Worm (Caenorhabditis elegans): Measurements from ENCODE around the gene srw-4.

The srw-4 gene

ce11 chrV:2888681-2889080 lies at the start of gene srw-4:
srw-4 (minus strand) TSS chrV:2888781.
- TF ChIP-seq nhr-23 (tag; optimal IDR thresholded peaks at IDR 0.05) (no peak), C34F6.9 (tag; optimal IDR thresholded peaks at IDR 0.05) (no peak), nhr-11 (tag; optimal IDR thresholded peaks at IDR 0.05) (no peak)

- TF ChIP-seq skn-1 (tag; optimal IDR thresholded peaks at IDR 0.05), result no peak
- TF ChIP-seq crh-2 (tag; optimal IDR thresholded peaks at IDR 0.05), result no peak
- no peak for TF ChIP-seq nhr-12 (tag; optimal IDR thresholded peaks at IDR 0.05)
- no peak for TF ChIP-seq lsy-2 (tag; optimal IDR thresholded peaks at IDR 0.05)
- TF ChIP-seq elt-3 (tag; optimal IDR thresholded peaks at IDR 0.05), result no peak
- no peak for TF ChIP-seq F13H6.1 (tag; optimal IDR thresholded peaks at IDR 0.05)
- TF ChIP-seq nhr-11 (tag; optimal IDR thresholded peaks at IDR 0.05), result no peak
- TF ChIP-seq nhr-25 (tag; optimal IDR thresholded peaks at IDR 0.05), result no peak
- TF ChIP-seq ztf-4 (tag; optimal IDR thresholded peaks at IDR 0.05), result no peak
- TF ChIP-seq snpc-4 (tag; optimal IDR thresholded peaks at IDR 0.05), result no peak
- no peak for TF ChIP-seq lin-11 (tag; optimal IDR thresholded peaks at IDR 0.05)
- TF ChIP-seq unc-62 (GFP tag; optimal IDR thresholded peaks at IDR 0.05), result no peak
- no peak for TF ChIP-seq ZK546.5 (tag; optimal IDR thresholded peaks at IDR 0.05)
- TF ChIP-seq nhr-23 (tag; optimal IDR thresholded peaks at IDR 0.05), result no peak
- TF ChIP-seq dmd-4 (tag; optimal IDR thresholded peaks at IDR 0.05), result no peak
- no peak for TF ChIP-seq sma-3 (GFP tag; optimal IDR thresholded peaks at IDR 0.05)
- TF ChIP-seq aly-2 (tag; optimal IDR thresholded peaks at IDR 0.05), result no peak
- no peak for TF ChIP-seq zag-1 (tag; optimal IDR thresholded peaks at IDR 0.05)
Observed at ce11 chrV:2934075-2934474, 45.5 kb upstream of the srw-4 start, which contains the start of gene srh-247. srh-247 (minus strand) TSS chrV:2934175.

- TF ChIP-seq nhr-6 (tag; optimal IDR thresholded peaks at IDR 0.05) (no peak), peb-1 (tag; optimal IDR thresholded peaks at IDR 0.05) (no peak), nhr-11 (tag; optimal IDR thresholded peaks at IDR 0.05) (no peak), mbf-1 (tag; optimal IDR thresholded peaks at IDR 0.05) (no peak), ztf-11 (tag; optimal IDR thresholded peaks at IDR 0.05) (no peak), sma-9 (GFP tag; optimal IDR thresholded peaks at IDR 0.05) (no peak), sma-9 (tag; optimal IDR thresholded peaks at IDR 0.05) (no peak), lsy-2 (tag; optimal IDR thresholded peaks at IDR 0.05) (no peak), alr-1 (tag; optimal IDR thresholded peaks at IDR 0.05) (no peak), ztf-1 (GFP tag; conservative IDR thresholded peaks at IDR 0.05) (no peak), nhr-129 (tag; optimal IDR thresholded peaks at IDR 0.05) (no peak), elt-3 (tag; optimal IDR thresholded peaks at IDR 0.05) (no peak), nhr-21 (tag; optimal IDR thresholded peaks at IDR 0.05) (no peak), ZK546.5 (tag; optimal IDR thresholded peaks at IDR 0.05) (no peak), egl-27 (tag; optimal IDR thresholded peaks at IDR 0.05) (no peak), ama-1 (optimal IDR thresholded peaks at IDR 0.05) (no peak), blmp-1 (tag; optimal IDR thresholded peaks at IDR 0.05; ENCODE audit: insufficient read depth) (no peak), nhr-77 (tag; optimal IDR thresholded peaks at IDR 0.05) (no peak), mdl-1 (tag; optimal IDR thresholded peaks at IDR 0.05) (no peak)
Observed at ce11 chrV:2931252-2931651, 42.7 kb upstream of the srw-4 start, which contains the start of gene C31B8.1. C31B8.1 (plus strand) TSS chrV:2931552.

DNA sequence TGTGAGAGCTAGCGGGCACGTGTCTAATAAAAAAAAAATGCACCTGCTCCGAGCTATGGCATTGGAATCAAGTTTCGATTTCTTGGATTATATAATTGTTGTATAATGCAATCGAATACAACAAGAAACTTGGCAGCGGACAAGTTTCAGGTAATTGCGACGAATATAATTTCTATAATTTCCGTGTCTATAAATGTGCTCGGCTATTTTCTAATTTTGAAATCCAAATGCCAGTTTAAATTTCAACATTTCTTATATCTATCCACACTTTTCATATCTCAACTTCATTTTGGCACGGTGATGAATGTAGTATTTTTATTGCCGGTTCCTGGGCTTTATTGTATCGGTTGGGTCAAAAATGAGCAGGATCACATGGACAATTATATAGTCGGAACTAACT lies 41.2 kb upstream of the srw-4 start, which contains the start of gene C31B8.16:
Gene C31B8.16 (plus strand): TSS at position 301 of the 400 bp plus-strand sequence.
- TF ChIP-seq zag-1 (tag; optimal IDR thresholded peaks at IDR 0.05) (no peak), nhr-12 (tag; optimal IDR thresholded peaks at IDR 0.05) (no peak), nhr-11 (tag; optimal IDR thresholded peaks at IDR 0.05) (no peak), gmeb-1 (tag; optimal IDR thresholded peaks at IDR 0.05) (no peak), elt-1 (tag; optimal IDR thresholded peaks at IDR 0.05) (no peak), mdl-1 (tag; optimal IDR thresholded peaks at IDR 0.05) (no peak), nhr-237 (tag; optimal IDR thresholded peaks at IDR 0.05) (no peak), unc-39 (tag; optimal IDR thresholded peaks at IDR 0.05) (no peak)

- no peak for TF ChIP-seq ZK546.5 (tag; optimal IDR thresholded peaks at IDR 0.05)
- no peak for TF ChIP-seq unc-62 (GFP tag; optimal IDR thresholded peaks at IDR 0.05)
- TF ChIP-seq nhr-10 (tag; optimal IDR thresholded peaks at IDR 0.05), result no peak
- no peak for TF ChIP-seq gmeb-1 (tag; optimal IDR thresholded peaks at IDR 0.05)
- TF ChIP-seq aly-2 (tag; optimal IDR thresholded peaks at IDR 0.05), result no peak
- TF ChIP-seq elt-1 (tag; optimal IDR thresholded peaks at IDR 0.05), result no peak
- TF ChIP-seq mdl-1 (tag; optimal IDR thresholded peaks at IDR 0.05), result no peak
- TF ChIP-seq ceh-82 (tag; optimal IDR thresholded peaks at IDR 0.05), result no peak
- no peak for TF ChIP-seq zag-1 (tag; optimal IDR thresholded peaks at IDR 0.05)
- TF ChIP-seq alr-1 (tag; optimal IDR thresholded peaks at IDR 0.05), result no peak
Observed at ce11 chrV:2927553-2927952, 39.0 kb upstream of the srw-4 start, which contains the start of gene C31B8.12. C31B8.12 (minus strand) TSS chrV:2927653.
